Fruit fly (Drosophila melanogaster) whole organism, embryonic: ENCODE results near the gene CG31804.
A peak's percentile ranks its signal among the peaks of the same experiment; 100 is the strongest.

Experiments
- B-H2 ChIP-seq: fragments of 200-800 bp; sonication (Bioruptor generic); optimal IDR thresholded peaks from 2 replicates; lab custom pipeline; 2018; ENCODE audit warnings: missing biosample characterization, mild to moderate bottlenecking, missing genetic modification characterization
- CG10366 ChIP-seq: fragments of 200-800 bp; sonication (Bioruptor generic); IDR thresholded peaks from 2 replicates; pipeline ENCODE4 v1.3.6; 2022; ENCODE audit warnings: missing biosample characterization, missing genetic modification characterization
- CG12071 ChIP-seq: fragments of 200-800 bp; sonication (Bioruptor generic); optimal IDR thresholded peaks from 3 replicates; lab custom pipeline; 2018; ENCODE audit warnings: missing biosample characterization, mild to moderate bottlenecking, missing genetic modification characterization
- CG1602 ChIP-seq: fragments of 200-800 bp; sonication (Bioruptor generic); optimal IDR thresholded peaks from 3 replicates; lab custom pipeline; 2016; ENCODE audit warnings: missing biosample characterization, missing genetic modification characterization
- CG1603 ChIP-seq: fragments of 200-800 bp; sonication (Bioruptor generic); optimal IDR thresholded peaks from 2 replicates; lab custom pipeline; 2019; ENCODE audit warnings: missing biosample characterization, mild to moderate bottlenecking, missing genetic modification characterization, moderate library complexity
- CG17359 ChIP-seq: fragments of 200-800 bp; sonication (Bioruptor generic); optimal IDR thresholded peaks from 3 replicates; lab custom pipeline; 2018; ENCODE audit warnings: missing biosample characterization, mild to moderate bottlenecking, missing genetic modification characterization, moderate library complexity
- CG17829 ChIP-seq: fragments of 200-800 bp; optimal IDR thresholded peaks from 2 replicates; lab custom pipeline; 2019; ENCODE audit warnings: missing biosample characterization, mild to moderate bottlenecking, missing genetic modification characterization, moderate library complexity
- CG2129 ChIP-seq: fragments of 200-800 bp; sonication (Bioruptor generic); IDR thresholded peaks from 2 replicates; pipeline ENCODE4 v1.3.6; 2022; ENCODE audit warnings: missing biosample characterization, missing genetic modification characterization; ENCODE audit not compliant: partially characterized antibody
- CG2199 ChIP-seq: fragments of 200-800 bp; sonication (Bioruptor generic); IDR thresholded peaks from 3 replicates; pipeline ENCODE4 v1.3.6; 2022; ENCODE audit warnings: missing biosample characterization, missing genetic modification characterization
- CG2678 ChIP-seq: fragments of 200-800 bp; sonication (Bioruptor generic); optimal IDR thresholded peaks from 3 replicates; lab custom pipeline; 2019; ENCODE audit warnings: missing biosample characterization, mild to moderate bottlenecking, missing genetic modification characterization, moderate library complexity
- CG33213 ChIP-seq: fragments of 200-800 bp; sonication (Bioruptor generic); optimal IDR thresholded peaks from 3 replicates; lab custom pipeline; 2016; ENCODE audit warnings: missing biosample characterization, missing genetic modification characterization
- CG3838 ChIP-seq: fragments of 200-800 bp; sonication (Bioruptor generic); optimal IDR thresholded peaks from 3 replicates; lab custom pipeline; 2016; ENCODE audit warnings: missing biosample characterization, missing genetic modification characterization
- CG7271 ChIP-seq: fragments of 200-800 bp; sonication (Bioruptor generic); optimal IDR thresholded peaks from 2 replicates; lab custom pipeline; 2018; ENCODE audit warnings: missing biosample characterization, mild to moderate bottlenecking, missing genetic modification characterization, moderate library complexity
- CG8944 ChIP-seq: fragments of 200-800 bp; sonication (Bioruptor generic); optimal IDR thresholded peaks from 3 replicates; lab custom pipeline; 2016; ENCODE audit warnings: missing biosample characterization, missing genetic modification characterization
- Doc2 ChIP-seq: fragments of 200-800 bp; sonication (Bioruptor generic); IDR thresholded peaks from 2 replicates; pipeline ENCODE4 v1.3.6; 2022; ENCODE audit warnings: missing biosample characterization, missing genetic modification characterization
- Dref ChIP-seq: fragments of 200-800 bp; sonication (Bioruptor generic); IDR thresholded peaks from 2 replicates; pipeline ENCODE4 v1.3.6; 2022; ENCODE audit warnings: missing biosample characterization, missing genetic modification characterization
- Drgx ChIP-seq: fragments of 200-800 bp; sonication (Bioruptor generic); IDR thresholded peaks from 2 replicates; pipeline ENCODE4 v1.3.6; 2022; ENCODE audit warnings: missing biosample characterization, missing genetic modification characterization
- H2.0 ChIP-seq: fragments of 200-800 bp; sonication (Bioruptor generic); IDR thresholded peaks from 2 replicates; pipeline ENCODE4 v1.3.6; 2022; ENCODE audit warnings: missing biosample characterization, missing genetic modification characterization
- HLH3B ChIP-seq: fragments of 200-800 bp; sonication (Bioruptor generic); IDR thresholded peaks from 2 replicates; pipeline ENCODE4 v1.3.6; 2022; ENCODE audit warnings: missing biosample characterization, missing genetic modification characterization
- Hmr ChIP-seq: fragments of 200-800 bp; sonication (Bioruptor generic); optimal IDR thresholded peaks from 3 replicates; lab custom pipeline; 2017; ENCODE audit warnings: mild to moderate bottlenecking, missing biosample characterization, missing genetic modification reagents, missing genetic modification characterization
- Hr39 ChIP-seq: fragments of >200 bp; optimal IDR thresholded peaks from 2 replicates; lab custom pipeline; 2017
- Hr51 ChIP-seq, 2 experiments: fragments of 200-800 bp; sonication (Bioruptor generic); optimal IDR thresholded peaks; 2 replicates in 1 of 2; 3 replicates in 1 of 2; lab custom pipeline; 2016 to 2018; ENCODE audit warnings: missing biosample characterization in 2 of 2, missing genetic modification characterization in 2 of 2, mild to moderate bottlenecking in 1 of 2, moderate library complexity in 1 of 2
- MTF-1 ChIP-seq: fragments of 200-800 bp; sonication (Bioruptor generic); optimal IDR thresholded peaks from 2 replicates; lab custom pipeline; 2018; ENCODE audit warnings: missing biosample characterization, mild to moderate bottlenecking, missing genetic modification characterization, borderline replicate concordance
- Max ChIP-seq: fragments of 200-800 bp; sonication (Bioruptor generic); optimal IDR thresholded peaks from 2 replicates; lab custom pipeline; 2016; ENCODE audit warnings: missing biosample characterization, mild to moderate bottlenecking, missing genetic modification characterization
- Xbp1 ChIP-seq: fragments of 200-800 bp; sonication (Bioruptor generic); optimal IDR thresholded peaks from 3 replicates; lab custom pipeline; 2016; ENCODE audit warnings: missing biosample characterization, mild to moderate bottlenecking, missing genetic modification characterization
- cg ChIP-seq: fragments of 200-800 bp; sonication (Bioruptor generic); optimal IDR thresholded peaks from 3 replicates; lab custom pipeline; 2019; ENCODE audit warnings: missing biosample characterization, mild to moderate bottlenecking, missing genetic modification characterization, moderate library complexity
- croc ChIP-seq: fragments of 200-800 bp; sonication (Bioruptor generic); conservative IDR thresholded peaks from 3 replicates; pipeline ENCODE4 v1.3.6; 2022; ENCODE audit warnings: missing biosample characterization, missing genetic modification characterization
- dysf ChIP-seq: fragments of 200-800 bp; sonication (Bioruptor generic); IDR thresholded peaks from 3 replicates; pipeline ENCODE4 v1.3.6; 2022; ENCODE audit warnings: missing biosample characterization, missing genetic modification characterization
- ewg ChIP-seq: fragments of 200-800 bp; sonication (Bioruptor generic); optimal IDR thresholded peaks from 3 replicates; lab custom pipeline; 2017; ENCODE audit warnings: mild to moderate bottlenecking, missing biosample characterization, missing genetic modification reagents, missing genetic modification characterization
- insv ChIP-seq, 2 experiments: fragments of 200-800 bp; sonication (Bioruptor generic); optimal IDR thresholded peaks; 3 replicates each; lab custom pipeline; 2016 to 2018; ENCODE audit warnings: missing biosample characterization in 2 of 2, missing genetic modification characterization in 2 of 2
- inv ChIP-seq: fragments of 200-800 bp; sonication (Bioruptor generic); IDR thresholded peaks from 2 replicates; pipeline ENCODE4 v1.3.6; 2022; ENCODE audit warnings: missing biosample characterization, missing genetic modification characterization; ENCODE audit not compliant: partially characterized antibody
- kah ChIP-seq: fragments of 200-800 bp; sonication (Bioruptor generic); optimal IDR thresholded peaks from 2 replicates; lab custom pipeline; 2018; ENCODE audit warnings: missing biosample characterization, mild to moderate bottlenecking, missing genetic modification characterization
- lbe ChIP-seq: fragments of 200-800 bp; sonication (Bioruptor generic); optimal IDR thresholded peaks from 2 replicates; lab custom pipeline; 2016; ENCODE audit warnings: missing biosample characterization, mild to moderate bottlenecking, missing genetic modification characterization
- nerfin-2 ChIP-seq: fragments of 200-800 bp; sonication (Bioruptor generic); IDR thresholded peaks from 2 replicates; pipeline ENCODE4 v1.3.6; 2022; ENCODE audit warnings: missing biosample characterization, missing genetic modification characterization; ENCODE audit not compliant: partially characterized antibody
- phol ChIP-seq: fragments of 200-800 bp; sonication (Bioruptor generic); optimal IDR thresholded peaks from 3 replicates; lab custom pipeline; 2018; ENCODE audit warnings: missing biosample characterization, mild to moderate bottlenecking, missing genetic modification characterization, moderate library complexity
- prd ChIP-seq, 3 experiments: fragments of >200 bp in 2 of 3; fragments of 200-800 bp in 1 of 3; sonication (Bioruptor generic) in 1 of 3; optimal IDR thresholded peaks in 2 of 3; IDR thresholded peaks in 1 of 3; 2 replicates in 2 of 3; 3 replicates in 1 of 3; pipeline versions ENCODE4 v1.3.6 to Lab custom; 2017 to 2022; ENCODE audit warnings: missing biosample characterization in 1 of 3, missing genetic modification characterization in 1 of 3
- pzg ChIP-seq: fragments of 200-800 bp; sonication (Bioruptor generic); optimal IDR thresholded peaks from 3 replicates; lab custom pipeline; 2018; ENCODE audit warnings: missing biosample characterization, mild to moderate bottlenecking, missing genetic modification characterization, moderate library complexity
- rib ChIP-seq: fragments of 200-800 bp; sonication (Bioruptor generic); IDR thresholded peaks from 2 replicates; pipeline ENCODE4 v1.3.6; 2022; ENCODE audit warnings: missing biosample characterization, missing genetic modification characterization
- row ChIP-seq: fragments of 200-800 bp; sonication (Bioruptor generic); IDR thresholded peaks from 3 replicates; pipeline ENCODE4 v1.3.6; 2022; ENCODE audit warnings: missing biosample characterization, missing genetic modification characterization
- scrt ChIP-seq: fragments of 200-800 bp; sonication (Bioruptor generic); optimal IDR thresholded peaks from 2 replicates; lab custom pipeline; 2018; ENCODE audit warnings: missing biosample characterization, mild to moderate bottlenecking, missing genetic modification characterization, moderate library complexity
- slbo ChIP-seq: fragments of 200-800 bp; sonication (Bioruptor generic); IDR thresholded peaks from 2 replicates; pipeline ENCODE4 v1.3.6; 2022; ENCODE audit warnings: missing biosample characterization, missing genetic modification characterization
- slp2 ChIP-seq: fragments of 200-800 bp; sonication (Bioruptor generic); optimal IDR thresholded peaks from 2 replicates; lab custom pipeline; 2016; ENCODE audit warnings: missing biosample characterization, missing genetic modification characterization
- sna ChIP-seq: fragments of 200-800 bp; sonication (Bioruptor generic); IDR thresholded peaks from 2 replicates; pipeline ENCODE4 v1.3.6; 2022; ENCODE audit warnings: missing biosample characterization, missing genetic modification characterization; ENCODE audit not compliant: partially characterized antibody
- trem ChIP-seq: fragments of 200-800 bp; optimal IDR thresholded peaks from 3 replicates; lab custom pipeline; 2019; ENCODE audit warnings: missing biosample characterization, mild to moderate bottlenecking, missing genetic modification characterization, moderate library complexity
- ttk ChIP-seq: fragments of 200-800 bp; sonication (Bioruptor generic); IDR thresholded peaks from 2 replicates; pipeline ENCODE4 v2.1.2; 2022; ENCODE audit warnings: missing biosample characterization, missing genetic modification characterization
- unpg ChIP-seq: fragments of 200-800 bp; sonication (Bioruptor generic); optimal IDR thresholded peaks from 3 replicates; lab custom pipeline; 2018; ENCODE audit warnings: missing biosample characterization, mild to moderate bottlenecking, missing genetic modification characterization, moderate library complexity
- usp ChIP-seq: fragments of >200 bp; optimal IDR thresholded peaks from 2 replicates; lab custom pipeline; 2017; ENCODE audit warnings: missing biosample characterization, missing genetic modification characterization
- zen ChIP-seq: fragments of 200-800 bp; sonication (Bioruptor generic); optimal IDR thresholded peaks from 3 replicates; lab custom pipeline; 2018; ENCODE audit warnings: missing biosample characterization, mild to moderate bottlenecking, missing genetic modification characterization, moderate library complexity

CG31804 gene

DNA sequence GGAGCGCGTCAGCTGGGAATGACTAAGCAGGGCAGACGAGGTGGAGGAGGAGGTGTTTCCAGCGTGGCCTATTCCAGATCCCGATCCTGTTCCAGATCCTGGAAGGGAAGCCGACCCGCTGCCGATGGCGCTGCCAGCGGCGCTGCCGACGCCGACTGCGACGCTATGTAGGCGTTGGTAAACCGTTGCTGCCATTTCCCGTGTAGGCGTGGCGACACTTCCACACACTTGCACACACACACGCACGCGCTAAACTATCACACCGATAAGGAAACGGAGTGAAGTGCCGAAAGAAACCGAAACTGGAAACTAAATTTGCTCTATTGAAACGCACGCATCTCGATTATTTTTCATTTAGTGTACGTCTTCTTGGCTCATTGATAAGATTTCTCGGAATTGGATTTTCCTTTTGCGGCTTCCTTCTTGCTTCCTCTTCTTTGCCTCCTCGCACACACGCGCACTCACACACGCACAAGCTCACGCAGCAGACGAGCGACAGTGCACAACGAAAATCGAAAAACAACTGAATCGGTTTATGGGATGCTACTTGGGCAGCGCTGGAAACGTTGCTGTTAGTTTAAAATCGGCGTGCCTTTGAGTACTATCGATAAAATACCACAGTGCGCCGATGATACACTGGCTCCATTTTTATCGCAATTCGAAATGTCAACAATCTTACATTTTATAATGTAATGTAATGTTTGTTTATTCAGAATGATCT lies 20.5 kb downstream of the CG31804 start, which contains the start of gene Lrch (continued):
- TF ChIP-seq Xbp1 (GFP tag; lab: Kevin White, UChicago) (peak; percentile 20), ewg (GFP tag; lab: Kevin White, UChicago) (peak; percentile 77), scrt (peak; percentile 55), usp (GFP tag; lab: Kevin White, UChicago) (no peak), pzg (peak; percentile 50), Max (GFP tag; lab: Kevin White, UChicago) (no peak), CG8944 (no peak), CG33213 (GFP tag; lab: Kevin White, UChicago) (peak; percentile 26), CG2678 (no peak), rib (GFP tag; lab: Robert Waterston, UW) (0 out of 2 replicates have a peak, but pooled peaks have one; percentile 21), inv (GFP tag; lab: Robert Waterston, UW) (peak; percentile 60), CG17359 (tag; lab: Kevin White, UChicago) (peak; percentile 40), slbo (GFP tag; lab: Robert Waterston, UW) (peak; percentile 39; the same call in 1 of the 2 replicates), prd (optimal IDR thresholded peaks at IDR 0.05; lab: Kevin White, UChicago) (no peak), prd (GFP tag; IDR thresholded peaks at IDR 0.05; lab: Robert Waterston, UW) (peak; percentile 30; the same call in 1 of the 3 replicates), kah (GFP tag; lab: Kevin White, UChicago) (peak; percentile 8), CG3838 (GFP tag; lab: Kevin White, UChicago) (no peak), CG1602 (GFP tag; lab: Kevin White, UChicago) (no peak), nerfin-2 (GFP tag; lab: Robert Waterston, UW) (peak; percentile 75), Drgx (peak; percentile 12; the same call in 1 of the 2 replicates), cg (GFP tag; lab: Kevin White, UChicago) (peak; percentile 94), CG17829 (tag; lab: Kevin White, UChicago) (peak; percentile 30), insv (GFP tag; optimal IDR thresholded peaks at IDR 0.05; lab: Kevin White, UChicago) (no peak), Doc2 (GFP tag; lab: Robert Waterston, UW) (no peak), CG2129 (GFP tag; lab: Robert Waterston, UW) (0 out of 2 replicates have a peak, but pooled peaks have one; percentile 26), dysf (no peak), trem (tag; lab: Kevin White, UChicago) (peak; percentile 37), row (no peak), MTF-1 (GFP tag; lab: Kevin White, UChicago) (peak; percentile 55), B-H2 (GFP tag; lab: Kevin White, UChicago) (peak; percentile 33), zen (no peak), slp2 (GFP tag; lab: Kevin White, UChicago) (no peak), CG7271 (tag; lab: Kevin White, UChicago) (no peak), CG2199 (GFP tag; lab: Robert Waterston, UW) (peak; percentile 86; the same call in 1 of the 3 replicates), Hr51 (GFP tag; optimal IDR thresholded peaks at IDR 0.05; lab: Kevin White, UChicago) (no peak), CG12071 (GFP tag; lab: Kevin White, UChicago) (peak; percentile 45), lbe (no peak), Hmr (GFP tag; lab: Kevin White, UChicago) (peak; percentile 40), CG10366 (GFP tag; lab: Robert Waterston, UW) (no peak), CG1603 (tag; lab: Kevin White, UChicago) (peak; percentile 63), sna (GFP tag; lab: Robert Waterston, UW) (peak; percentile 34; the same call in 1 of the 2 replicates), unpg (peak; percentile 27), H2.0 (GFP tag; lab: Robert Waterston, UW) (peak; percentile 25; the same call in 1 of the 2 replicates), Dref (peak; percentile 91), HLH3B (GFP tag; lab: Robert Waterston, UW) (0 out of 2 replicates have a peak, but pooled peaks have one; percentile 5), phol (tag; lab: Kevin White, UChicago) (peak; percentile 12), ttk (no peak), Hr39 (lab: Kevin White, UChicago) (no peak), croc (GFP tag; lab: Robert Waterston, UW) (no peak)
